Worm (Caenorhabditis elegans) whole organism, early embryonic: ENCODE data around the gene F19C7.4.

ENCODE experiments used
- B0310.2 ChIP-seq: sonication (generic microtip); optimal IDR thresholded peaks from 2 replicates; lab custom pipeline; 2016; ENCODE audit warnings: mild to moderate bottlenecking, missing genetic modification characterization, missing compliant biosample characterization
- F13C5.2 ChIP-seq: sonication (generic microtip); optimal IDR thresholded peaks from 2 replicates; lab custom pipeline; 2017; ENCODE audit warnings: mild to moderate bottlenecking, missing genetic modification characterization, inconsistent platforms, missing compliant biosample characterization
- ama-1 ChIP-seq: fragments of 150-350 bp; optimal IDR thresholded peaks from 2 replicates; lab custom pipeline; 2014
- ceh-36 ChIP-seq: sonication (generic microtip); optimal IDR thresholded peaks from 2 replicates; lab custom pipeline; 2016; ENCODE audit warnings: missing genetic modification characterization, inconsistent platforms, missing compliant biosample characterization
- ets-7 ChIP-seq: sonication (generic microtip); optimal IDR thresholded peaks from 2 replicates; lab custom pipeline; 2016; ENCODE audit warnings: missing genotype, missing genetic modification characterization, missing compliant biosample characterization
- flt-1 ChIP-seq: fragments of 200-800 bp; sonication (Bioruptor generic); IDR thresholded peaks from 2 replicates; pipeline ENCODE4 v1.3.6; 2022; ENCODE audit warnings: missing genetic modification characterization, missing compliant biosample characterization
- hmbx-1 ChIP-seq: sonication (generic microtip); optimal IDR thresholded peaks from 2 replicates; lab custom pipeline; 2016; ENCODE audit warnings: mild to moderate bottlenecking, missing genetic modification characterization, missing compliant biosample characterization
- hmg-4 ChIP-seq: fragments of 200-800 bp; sonication (Bioruptor generic); optimal IDR thresholded peaks from 2 replicates; lab custom pipeline; 2018; ENCODE audit warnings: mild to moderate bottlenecking, missing genetic modification characterization, missing compliant biosample characterization
- hnd-1 ChIP-seq: sonication (generic microtip); optimal IDR thresholded peaks from 2 replicates; lab custom pipeline; 2016; ENCODE audit warnings: missing genetic modification characterization, missing compliant biosample characterization
- pes-1 ChIP-seq: fragments of 200-800 bp; sonication (Bioruptor generic); IDR thresholded peaks from 2 replicates; pipeline ENCODE4 v1.3.6; 2022; ENCODE audit warnings: missing genetic modification reagents, missing genetic modification characterization, missing compliant biosample characterization
- scrt-1 ChIP-seq: fragments of 200-800 bp; sonication (Bioruptor generic); IDR thresholded peaks from 2 replicates; pipeline ENCODE4 v1.3.6; 2022; ENCODE audit warnings: missing genetic modification characterization, missing compliant biosample characterization
- sea-1 ChIP-seq: fragments of 200-800 bp; sonication (Bioruptor generic); conservative IDR thresholded peaks from 2 replicates; pipeline ENCODE4 v1.3.6; 2022; ENCODE audit warnings: missing genetic modification characterization, missing compliant biosample characterization
- tbx-11 ChIP-seq: fragments of 200-800 bp; sonication (Bioruptor generic); IDR thresholded peaks from 2 replicates; pipeline ENCODE4 v1.3.6; 2022; ENCODE audit warnings: missing genetic modification characterization, missing compliant biosample characterization
- tbx-37 ChIP-seq: fragments of 200-800 bp; sonication (Bioruptor generic); conservative IDR thresholded peaks from 2 replicates; pipeline ENCODE4 v1.3.6; 2022; ENCODE audit warnings: missing genetic modification reagents, missing genetic modification characterization, missing compliant biosample characterization
- tra-4 ChIP-seq: sonication (generic microtip); optimal IDR thresholded peaks from 2 replicates; lab custom pipeline; 2017; ENCODE audit warnings: missing genetic modification characterization, missing compliant biosample characterization

The F19C7.4 gene

ce11 chrIV:4652962-4653361 is 50.3 kb downstream of the F19C7.4 start, which contains the start of gene psr-1:
psr-1 (plus strand) TSS chrIV:4653262.
- TF ChIP-seq tra-4 (tag; lab: Kevin White, UChicago) (no peak), scrt-1 (GFP tag; lab: Robert Waterston, UW) (no peak), ceh-36 (tag; lab: Kevin White, UChicago) (no peak), sea-1 (GFP tag; lab: Robert Waterston, UW) (no peak), hmg-4 (GFP tag; lab: Kevin White, UChicago) (no peak), F13C5.2 (no peak), ama-1 (lab: Kevin White, UChicago) (no peak), B0310.2 (no peak), tbx-11 (GFP tag; lab: Robert Waterston, UW) (no peak), tbx-37 (GFP tag; lab: Robert Waterston, UW) (no peak), pes-1 (GFP tag; lab: Robert Waterston, UW) (no peak), hmbx-1 (tag; lab: Kevin White, UChicago) (no peak), hnd-1 (tag; lab: Kevin White, UChicago) (no peak), flt-1 (GFP tag; lab: Robert Waterston, UW) (no peak)

DNA sequence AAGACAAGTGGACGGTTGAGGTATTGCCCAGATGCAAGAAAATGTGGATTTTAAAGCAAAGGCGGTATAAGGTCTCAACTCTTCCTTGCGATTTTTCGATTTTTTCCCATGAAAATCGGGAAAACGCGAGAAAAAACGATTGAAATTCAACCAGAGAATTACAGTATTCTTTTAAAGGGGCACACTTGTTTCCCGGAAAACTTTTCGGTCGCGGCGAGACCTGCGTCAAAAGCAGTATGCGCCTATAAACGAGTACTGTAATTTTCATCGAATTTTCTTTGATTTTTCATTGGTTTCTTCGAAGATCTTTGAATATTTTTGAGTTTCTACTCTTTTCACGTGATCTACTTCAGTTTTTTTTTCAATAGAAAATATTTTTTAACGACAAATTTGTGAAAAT is 51.0 kb downstream of the F19C7.4 start:
- no peak for TF ChIP-seq ets-7 (tag; lab: Kevin White, UChicago)
- no peak for TF ChIP-seq ama-1 (lab: Kevin White, UChicago)
- no peak for TF ChIP-seq tbx-11 (GFP tag; lab: Robert Waterston, UW)
- TF ChIP-seq tra-4 (tag; lab: Kevin White, UChicago), result no peak
